Fruit fly (Drosophila melanogaster) whole organism, adult: ENCODE results near the gene CG17601.

Experiments used
- CG11617 ChIP-seq: fragments of 200-800 bp; sonication (Bioruptor generic); optimal IDR thresholded peaks from 2 replicates; lab custom pipeline; 2017; ENCODE audit warnings: mild to moderate bottlenecking, missing biosample characterization, missing genetic modification reagents, missing genetic modification characterization
- CG12768 ChIP-seq: fragments of 200-800 bp; sonication (Bioruptor generic); optimal IDR thresholded peaks from 2 replicates; lab custom pipeline; 2017; ENCODE audit warnings: missing biosample characterization, missing genetic modification characterization, mild to moderate bottlenecking, moderate library complexity, missing genetic modification reagents
- CG14711 ChIP-seq: fragments of 200-800 bp; sonication (Bioruptor generic); optimal IDR thresholded peaks from 2 replicates; lab custom pipeline; 2018; ENCODE audit warnings: missing biosample characterization, mild to moderate bottlenecking, missing genetic modification characterization, moderate library complexity
- CG1620 ChIP-seq: fragments of 200-800 bp; sonication (Bioruptor generic); optimal IDR thresholded peaks from 2 replicates; lab custom pipeline; 2016; ENCODE audit warnings: missing biosample characterization, missing genetic modification characterization
- CG33017 ChIP-seq: fragments of 200-800 bp; sonication (Bioruptor generic); optimal IDR thresholded peaks from 2 replicates; lab custom pipeline; 2018; ENCODE audit warnings: missing biosample characterization, mild to moderate bottlenecking, missing genetic modification characterization, moderate library complexity
- CG5204 ChIP-seq: fragments of 200-800 bp; sonication (Bioruptor generic); optimal IDR thresholded peaks from 2 replicates; lab custom pipeline; 2016; ENCODE audit warnings: missing biosample characterization, missing genetic modification characterization
- CG7045 ChIP-seq: fragments of 200-800 bp; sonication (Bioruptor generic); optimal IDR thresholded peaks from 2 replicates; lab custom pipeline; 2017; ENCODE audit warnings: missing biosample characterization, mild to moderate bottlenecking, missing genetic modification characterization
- Clk ChIP-seq: fragments of 200-800 bp; sonication (Bioruptor generic); optimal IDR thresholded peaks from 2 replicates; lab custom pipeline; 2017; ENCODE audit warnings: missing biosample characterization, missing genetic modification characterization
- Mnt ChIP-seq: fragments of 200-800 bp; sonication (Bioruptor generic); optimal IDR thresholded peaks from 2 replicates; lab custom pipeline; 2016; ENCODE audit warnings: missing biosample characterization, mild to moderate bottlenecking, missing genetic modification characterization
- cic ChIP-seq: fragments of 200-800 bp; sonication (Bioruptor generic); optimal IDR thresholded peaks from 2 replicates; lab custom pipeline; 2017; ENCODE audit warnings: missing biosample characterization, mild to moderate bottlenecking, missing genetic modification characterization, moderate library complexity
- cnc ChIP-seq, 2 experiments: fragments of >200 bp; optimal IDR thresholded peaks; 2 replicates each; lab custom pipeline; 2017
- kay ChIP-seq: fragments of 200-800 bp; sonication (Bioruptor generic); peaks from one replicate; lab custom pipeline; 2016; ENCODE audit warnings: missing biosample characterization, missing genetic modification characterization, borderline replicate concordance
- pad ChIP-seq: fragments of 200-800 bp; sonication (Bioruptor generic); optimal IDR thresholded peaks from 3 replicates; lab custom pipeline; 2017; ENCODE audit warnings: missing biosample characterization, missing genetic modification characterization, mild to moderate bottlenecking, moderate library complexity, missing genetic modification reagents
- toe ChIP-seq: fragments of 200-800 bp; sonication (Bioruptor generic); optimal IDR thresholded peaks from 2 replicates; lab custom pipeline; 2016; ENCODE audit warnings: missing biosample characterization, missing genetic modification characterization

DNA sequence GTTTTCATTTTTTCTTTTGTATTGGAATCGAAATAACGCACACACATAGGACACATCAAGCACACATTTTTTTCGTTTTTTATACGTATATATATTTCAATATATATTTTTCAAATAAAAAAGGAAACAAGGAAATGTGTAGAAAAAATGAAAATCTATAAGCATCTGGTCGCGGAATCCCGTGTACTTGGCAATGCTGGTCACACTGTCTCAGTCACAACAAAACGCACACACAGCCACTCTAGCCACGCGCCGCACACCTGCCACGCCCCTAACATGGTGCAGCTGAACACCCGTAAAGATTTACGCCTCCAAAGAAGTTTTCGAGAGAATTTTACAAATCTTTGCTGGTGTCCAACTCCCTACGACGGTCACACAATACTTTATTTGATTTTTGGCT, 47.3 kb upstream of the CG17601 start:
- TF ChIP-seq CG7045 (GFP tag; lab: Kevin White, UChicago): no peak
- no peak for TF ChIP-seq CG14711 (tag; lab: Kevin White, UChicago)
- no peak for TF ChIP-seq CG33017 (tag; lab: Kevin White, UChicago)
- no peak for TF ChIP-seq kay (GFP tag; lab: Kevin White, UChicago)
- TF ChIP-seq pad (GFP tag; lab: Kevin White, UChicago): no peak
- no peak for TF ChIP-seq cnc (optimal IDR thresholded peaks at IDR 0.05; lab: Kevin White, UChicago)
- TF ChIP-seq Mnt (GFP tag; lab: Kevin White, UChicago): no peak
- no peak for TF ChIP-seq CG12768
- no peak for TF ChIP-seq Clk (GFP tag; lab: Kevin White, UChicago)
- TF ChIP-seq CG5204 (GFP tag; lab: Kevin White, UChicago): no peak
- no peak for TF ChIP-seq CG1620 (GFP tag; lab: Kevin White, UChicago)
- no peak for TF ChIP-seq CG11617
- TF ChIP-seq toe (GFP tag; lab: Kevin White, UChicago): no peak
- TF ChIP-seq cic (GFP tag; lab: Kevin White, UChicago): no peak
